Worm (Caenorhabditis elegans) whole organism, young adult: Measurements from ENCODE around the gene taf-9.

Source experiments
- B0035.1 ChIP-seq: sonication (generic microtip); optimal IDR thresholded peaks from 2 replicates; lab custom pipeline; 2016; ENCODE audit warnings: missing genetic modification characterization, mild to moderate bottlenecking, missing compliant biosample characterization, missing genotype, missing genetic modification reagents
- C17E4.6 ChIP-seq: fragments of 200-800 bp; sonication (Bioruptor generic); IDR thresholded peaks from 2 replicates; pipeline ENCODE4 v1.3.6; 2022; ENCODE audit warnings: missing genetic modification reagents, missing genetic modification characterization, missing compliant biosample characterization
- F10E7.11 ChIP-seq: sonication (generic microtip); optimal IDR thresholded peaks from 2 replicates; lab custom pipeline; 2017; ENCODE audit warnings: mild to moderate bottlenecking, missing genetic modification characterization, moderate library complexity, missing compliant biosample characterization
- F22D6.2 ChIP-seq: sonication (generic microtip); optimal IDR thresholded peaks from 2 replicates; lab custom pipeline; 2016; ENCODE audit warnings: mild to moderate bottlenecking, missing genetic modification characterization, missing compliant biosample characterization
- F33H1.4 ChIP-seq: fragments of 200-800 bp; sonication (Bioruptor generic); IDR thresholded peaks from 2 replicates; pipeline ENCODE4 v1.3.6; 2022; ENCODE audit warnings: missing genetic modification reagents, missing genetic modification characterization, missing compliant biosample characterization
- F57C9.4 ChIP-seq: sonication (generic microtip); optimal IDR thresholded peaks from 2 replicates; lab custom pipeline; 2017; ENCODE audit warnings: mild to moderate bottlenecking, missing genetic modification characterization, missing compliant biosample characterization
- aptf-2 ChIP-seq: fragments of 200-800 bp; sonication (Bioruptor generic); conservative IDR thresholded peaks from 2 replicates; pipeline ENCODE4 v1.3.6; 2022; ENCODE audit warnings: missing genetic modification reagents, missing genetic modification characterization, missing compliant biosample characterization
- atf-7 ChIP-seq: sonication (generic microtip); optimal IDR thresholded peaks from 2 replicates; lab custom pipeline; 2017; ENCODE audit warnings: mild to moderate bottlenecking, missing genetic modification characterization, missing compliant biosample characterization
- attf-5 ChIP-seq: fragments of 200-800 bp; sonication (Bioruptor generic); optimal IDR thresholded peaks from 2 replicates; lab custom pipeline; 2018; ENCODE audit warnings: mild to moderate bottlenecking, missing genetic modification characterization, missing compliant biosample characterization
- bed-1 ChIP-seq: fragments of 200-800 bp; sonication (Bioruptor generic); IDR thresholded peaks from 2 replicates; pipeline ENCODE4 v1.3.6; 2022; ENCODE audit warnings: missing genetic modification reagents, missing genetic modification characterization, missing compliant biosample characterization
- cebp-2 ChIP-seq: fragments of 200-800 bp; sonication (Bioruptor generic); IDR thresholded peaks from 2 replicates; pipeline ENCODE4 v1.3.6; 2022; ENCODE audit warnings: missing genetic modification characterization, missing compliant biosample characterization
- ceh-27 ChIP-seq: fragments of 200-800 bp; sonication (Bioruptor generic); optimal IDR thresholded peaks from 2 replicates; lab custom pipeline; 2018; ENCODE audit warnings: mild to moderate bottlenecking, missing genetic modification characterization, moderate library complexity, missing compliant biosample characterization
- chd-7 ChIP-seq: sonication (generic microtip); optimal IDR thresholded peaks from 2 replicates; lab custom pipeline; 2016; ENCODE audit warnings: mild to moderate bottlenecking, missing genetic modification characterization, moderate library complexity, missing compliant biosample characterization
- dox-1 ChIP-seq: fragments of 200-800 bp; sonication (Bioruptor generic); IDR thresholded peaks from 2 replicates; pipeline ENCODE4 v1.3.6; 2022; ENCODE audit warnings: missing genetic modification reagents, missing genetic modification characterization, missing compliant biosample characterization
- egrh-3 ChIP-seq: fragments of 200-800 bp; sonication (Bioruptor generic); IDR thresholded peaks from 2 replicates; pipeline ENCODE4 v1.3.6; 2022; ENCODE audit warnings: missing genetic modification reagents, missing genetic modification characterization, missing compliant biosample characterization
- ekl-4 ChIP-seq: fragments of 200-800 bp; sonication (Bioruptor generic); IDR thresholded peaks from 2 replicates; pipeline ENCODE4 v1.3.6; 2022; ENCODE audit warnings: missing genetic modification reagents, missing genetic modification characterization, missing compliant biosample characterization
- him-1 ChIP-seq: sonication (generic microtip); optimal IDR thresholded peaks from 2 replicates; lab custom pipeline; 2016; ENCODE audit warnings: missing genotype, missing genetic modification reagents, missing genetic modification characterization, missing compliant biosample characterization
- lag-1 ChIP-seq: fragments of 200-800 bp; sonication (Bioruptor generic); IDR thresholded peaks from 2 replicates; pipeline ENCODE4 v1.3.6; 2022; ENCODE audit warnings: missing genetic modification reagents, missing genetic modification characterization, missing compliant biosample characterization
- lin-35 ChIP-seq, 3 experiments: fragments of 150-350 bp in 2 of 3; sonication (generic microtip) in 1 of 3; optimal IDR thresholded peaks; 2 replicates each; lab custom pipeline; 2014 to 2018; ENCODE audit warnings: missing biosample characterization in 3 of 3, missing genetic modification characterization in 3 of 3, missing genetic modification reagents in 3 of 3
- lsl-1 ChIP-seq: fragments of 200-800 bp; sonication (Bioruptor generic); optimal IDR thresholded peaks from 2 replicates; lab custom pipeline; 2018; ENCODE audit warnings: mild to moderate bottlenecking, missing genetic modification characterization, moderate library complexity, missing compliant biosample characterization
- madf-6 ChIP-seq: fragments of 200-800 bp; sonication (Bioruptor generic); IDR thresholded peaks from 2 replicates; pipeline ENCODE4 v1.3.6; 2022; ENCODE audit warnings: missing genetic modification reagents, missing genetic modification characterization, missing compliant biosample characterization
- mcd-1 ChIP-seq: fragments of 200-800 bp; sonication (Bioruptor generic); IDR thresholded peaks from 2 replicates; pipeline ENCODE4 v1.3.6; 2022; ENCODE audit warnings: missing genetic modification reagents, missing genetic modification characterization, missing compliant biosample characterization
- mxl-1 ChIP-seq: sonication (generic microtip); optimal IDR thresholded peaks from 2 replicates; lab custom pipeline; 2016; ENCODE audit warnings: missing genetic modification characterization, missing compliant biosample characterization
- nfya-1 ChIP-seq: sonication (generic microtip); optimal IDR thresholded peaks from 2 replicates; lab custom pipeline; 2017; ENCODE audit warnings: antibody characterized with exemption, missing compliant biosample characterization, missing genetic modification characterization, borderline replicate concordance; ENCODE audit not compliant: insufficient read depth
- nhr-120 ChIP-seq: fragments of 200-800 bp; sonication (Bioruptor generic); IDR thresholded peaks from 2 replicates; pipeline ENCODE4 v1.3.6; 2022; ENCODE audit warnings: missing genetic modification characterization, missing compliant biosample characterization
- pha-4 ChIP-seq: fragments of 150-350 bp; sonication (generic microtip); optimal IDR thresholded peaks from 2 replicates; lab custom pipeline; 2014; ENCODE audit warnings: missing biosample characterization, missing genetic modification reagents, missing genetic modification characterization
- sea-2 ChIP-seq: fragments of 200-800 bp; sonication (Bioruptor generic); IDR thresholded peaks from 2 replicates; pipeline ENCODE4 v1.3.6; 2022; ENCODE audit warnings: missing genetic modification characterization, missing compliant biosample characterization
- snpc-4 ChIP-seq, 5 experiments: fragments of 150-350 bp in 1 of 5; sonication (generic microtip) in 4 of 5; optimal IDR thresholded peaks; 2 replicates each; lab custom pipeline; 2014 to 2018; ENCODE audit warnings: missing genetic modification characterization in 5 of 5, missing biosample characterization in 3 of 5, antibody characterized with exemption in 2 of 5, mild to moderate bottlenecking in 2 of 5, missing compliant biosample characterization in 2 of 5, missing genotype in 2 of 5, moderate library complexity in 2 of 5, missing genetic modification reagents in 1 of 5
- somi-1 ChIP-seq: fragments of 200-800 bp; sonication (Bioruptor generic); optimal IDR thresholded peaks from 2 replicates; lab custom pipeline; 2018; ENCODE audit warnings: mild to moderate bottlenecking, missing genetic modification characterization, missing compliant biosample characterization
- tbp1 ChIP-seq: fragments of 200-800 bp; sonication (Bioruptor generic); optimal IDR thresholded peaks from 2 replicates; lab custom pipeline; 2018; ENCODE audit warnings: mild to moderate bottlenecking, missing genetic modification characterization, missing compliant biosample characterization
- tbx-9 ChIP-seq: sonication (generic microtip); optimal IDR thresholded peaks from 2 replicates; lab custom pipeline; 2016; ENCODE audit warnings: borderline replicate concordance, missing genetic modification characterization, inconsistent platforms, missing compliant biosample characterization
- tlf-1 ChIP-seq: fragments of 200-800 bp; sonication (Bioruptor generic); optimal IDR thresholded peaks from 2 replicates; lab custom pipeline; 2018; ENCODE audit warnings: mild to moderate bottlenecking, missing genetic modification characterization, missing compliant biosample characterization
- unc-62 ChIP-seq: fragments of 150-350 bp; optimal IDR thresholded peaks from 2 replicates; lab custom pipeline; 2014; ENCODE audit warnings: missing biosample characterization, missing genetic modification reagents, missing genetic modification characterization
- xnd-1 ChIP-seq: sonication (generic microtip); optimal IDR thresholded peaks from 2 replicates; lab custom pipeline; 2016; ENCODE audit warnings: missing genotype, missing genetic modification reagents, missing genetic modification characterization, missing compliant biosample characterization
- zfh-2 ChIP-seq: fragments of 200-800 bp; sonication (Bioruptor generic); conservative IDR thresholded peaks from 2 replicates; pipeline ENCODE4 v1.3.6; 2022; ENCODE audit warnings: missing genetic modification reagents, missing genetic modification characterization, missing compliant biosample characterization
- ztf-25 ChIP-seq: fragments of 200-800 bp; sonication (Bioruptor generic); IDR thresholded peaks from 2 replicates; pipeline ENCODE4 v1.3.6; 2022; ENCODE audit warnings: missing genetic modification reagents, missing genetic modification characterization, missing compliant biosample characterization

Gene taf-9

DNA sequence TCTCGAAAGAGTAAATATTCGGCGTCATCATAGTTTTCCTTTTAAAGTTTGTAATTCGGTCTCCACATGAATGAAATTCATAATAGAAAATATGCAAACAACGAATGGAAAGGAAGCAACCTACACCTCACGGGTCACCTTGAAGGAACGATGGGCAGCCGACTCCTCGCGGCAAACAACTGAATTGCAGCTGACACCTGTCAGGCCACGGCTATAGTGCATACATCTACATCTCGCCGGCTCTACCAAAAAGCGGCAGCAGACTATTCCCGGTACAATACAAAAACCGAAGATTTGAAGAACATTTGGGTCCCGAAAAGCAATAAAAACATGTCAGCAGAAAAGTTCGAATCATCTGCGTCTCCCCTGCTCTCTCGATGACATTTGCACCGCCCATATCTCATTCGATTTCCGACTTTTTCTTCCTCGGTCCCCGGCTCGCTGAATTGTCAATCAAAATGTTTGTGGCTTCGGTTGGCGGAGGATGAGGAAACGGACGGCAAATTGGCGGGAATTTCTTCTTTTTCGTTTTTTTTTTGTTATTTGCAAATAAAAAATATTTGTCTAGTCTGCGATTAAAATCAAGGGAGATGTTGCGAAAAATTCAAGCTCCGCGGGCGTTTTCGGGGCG is 11.8 kb downstream of the taf-9 start:
- TF ChIP-seq cebp-2 (GFP tag; lab: Robert Waterston, UW): 0 out of 2 replicates have a peak, but pooled peaks have one; percentile 37
- peak in 1 of 3 experiments; percentile 21 for TF ChIP-seq lin-35 (GFP tag; optimal IDR thresholded peaks at IDR 0.05; lab: Kevin White, UChicago)
- no peak for TF ChIP-seq F57C9.4 (tag; lab: Kevin White, UChicago)
- TF ChIP-seq snpc-4 (GFP tag; optimal IDR thresholded peaks at IDR 0.05; lab: Kevin White, UChicago): no peak
- peak in 2 of 4 experiments; percentile 17 to 51 for TF ChIP-seq snpc-4 (tag; optimal IDR thresholded peaks at IDR 0.05; lab: Kevin White, UChicago)
- TF ChIP-seq zfh-2 (GFP tag; lab: Robert Waterston, UW): peak; percentile 70

DNA sequence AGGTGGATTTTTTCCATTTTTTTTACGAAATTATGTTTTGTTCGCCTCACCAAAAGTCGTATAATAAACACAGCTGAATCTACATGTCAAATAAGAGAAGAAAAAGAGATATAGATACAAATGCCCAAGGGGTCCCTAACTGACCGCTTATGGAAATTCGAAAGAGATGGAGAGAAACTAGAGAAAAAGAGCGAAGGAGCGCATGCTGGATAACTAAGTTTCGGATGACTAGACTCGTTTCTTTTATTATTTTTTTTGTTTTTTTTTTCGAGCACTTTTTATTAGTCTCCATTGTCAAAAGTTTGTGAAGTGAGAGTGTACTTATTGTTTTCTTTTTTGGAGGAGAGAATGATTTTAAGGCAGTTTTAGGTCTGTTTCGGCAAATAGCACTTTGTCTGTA is 13.6 kb downstream of the taf-9 start:
- TF ChIP-seq atf-7 (tag; lab: Kevin White, UChicago) (no peak), chd-7 (tag; lab: Kevin White, UChicago) (no peak), nhr-120 (no peak)

DNA sequence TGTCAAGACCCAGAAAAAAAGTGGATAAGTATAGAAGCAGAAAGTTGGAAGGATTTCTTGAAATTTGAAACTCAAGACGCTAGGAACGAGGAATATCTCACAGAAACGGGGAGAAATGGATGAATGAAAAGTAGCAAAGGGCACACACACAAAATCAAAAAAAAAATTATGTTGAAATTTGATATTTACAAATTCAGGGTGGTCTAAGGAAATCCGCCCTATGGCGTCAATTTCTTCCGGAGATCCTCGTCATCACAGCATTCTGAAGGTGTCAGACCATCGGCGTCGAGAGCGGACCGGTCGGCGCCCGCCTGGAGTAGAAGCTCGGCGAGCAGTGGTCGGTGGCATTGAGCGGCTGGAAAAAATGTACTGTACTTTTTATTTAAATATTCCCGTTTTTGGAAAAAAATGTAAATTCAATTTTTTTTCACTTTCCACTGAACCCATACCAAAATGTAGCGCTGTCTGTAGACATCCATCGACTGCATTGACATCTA is 16.0 kb downstream of the taf-9 start:
- TF ChIP-seq egrh-3 (GFP tag; lab: Robert Waterston, UW): peak; percentile 21; the same call in 1 of the 2 replicates
- TF ChIP-seq tbx-9 (tag; lab: Kevin White, UChicago): no peak
- no peak for TF ChIP-seq him-1 (tag; lab: Kevin White, UChicago)
- TF ChIP-seq zfh-2 (GFP tag; lab: Robert Waterston, UW): peak; percentile 61
- TF ChIP-seq somi-1: no peak

DNA sequence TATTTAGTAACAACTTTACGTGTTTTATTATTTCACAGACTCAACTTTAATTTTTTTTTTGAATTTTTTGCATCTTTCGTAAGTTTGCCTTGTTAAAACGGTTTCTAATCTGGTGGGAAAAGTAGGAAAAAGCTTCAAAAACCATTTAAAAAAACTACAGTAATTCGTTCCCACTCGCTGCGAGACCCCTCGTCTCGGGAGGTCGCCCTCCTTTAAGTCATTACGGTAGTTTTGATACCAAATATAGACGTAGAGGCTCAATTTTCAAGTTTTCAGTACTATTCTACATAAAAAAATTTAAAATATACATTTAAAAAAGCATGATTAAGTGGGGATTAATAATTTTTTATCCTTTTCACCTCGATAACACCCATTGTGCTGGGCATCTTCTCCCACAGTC is 16.8 kb downstream of the taf-9 start:
- TF ChIP-seq xnd-1 (tag; lab: Kevin White, UChicago): peak; percentile 53
- peak; percentile 76 for TF ChIP-seq lsl-1 (GFP tag; lab: Kevin White, UChicago)
- TF ChIP-seq F33H1.4 (GFP tag; lab: Robert Waterston, UW): peak; percentile 57
- TF ChIP-seq madf-6 (GFP tag; lab: Robert Waterston, UW): 0 out of 2 replicates have a peak, but pooled peaks have one; percentile 30
- TF ChIP-seq B0035.1: no peak

DNA sequence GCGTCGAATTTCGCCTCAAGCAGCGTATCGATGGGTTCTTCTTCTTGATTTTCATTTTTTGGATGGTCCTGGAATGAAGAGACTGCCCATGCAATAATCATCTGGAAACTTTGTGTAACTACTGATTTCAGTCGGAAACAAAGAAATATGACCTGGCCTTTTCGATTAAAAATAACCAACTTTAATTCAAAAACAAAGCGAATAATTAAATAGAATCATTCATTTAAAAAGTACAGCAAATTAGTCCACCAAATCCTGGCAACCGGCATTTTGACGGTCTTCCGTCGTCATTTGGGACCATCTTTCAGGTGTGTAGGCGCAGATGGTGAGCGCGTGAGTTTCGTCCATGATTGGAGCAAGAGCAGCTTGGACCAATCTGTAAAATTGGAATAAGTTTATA is 17.5 kb downstream of the taf-9 start, which contains the start of gene acbp-5:
Gene acbp-5 (minus strand): TSS at position 101 of the 400 bp plus-strand sequence.
- TF ChIP-seq dox-1 (GFP tag; lab: Robert Waterston, UW) (no peak), mcd-1 (GFP tag; lab: Robert Waterston, UW) (no peak), nfya-1 (tag; lab: Kevin White, UChicago) (no peak), lin-35 (GFP tag; optimal IDR thresholded peaks at IDR 0.05; lab: Kevin White, UChicago) (no peak), ztf-25 (GFP tag; lab: Robert Waterston, UW) (no peak), bed-1 (no peak), lag-1 (GFP tag; lab: Robert Waterston, UW) (no peak), mxl-1 (tag; lab: Kevin White, UChicago) (no peak), somi-1 (no peak), ceh-27 (GFP tag; lab: Kevin White, UChicago) (no peak)

DNA sequence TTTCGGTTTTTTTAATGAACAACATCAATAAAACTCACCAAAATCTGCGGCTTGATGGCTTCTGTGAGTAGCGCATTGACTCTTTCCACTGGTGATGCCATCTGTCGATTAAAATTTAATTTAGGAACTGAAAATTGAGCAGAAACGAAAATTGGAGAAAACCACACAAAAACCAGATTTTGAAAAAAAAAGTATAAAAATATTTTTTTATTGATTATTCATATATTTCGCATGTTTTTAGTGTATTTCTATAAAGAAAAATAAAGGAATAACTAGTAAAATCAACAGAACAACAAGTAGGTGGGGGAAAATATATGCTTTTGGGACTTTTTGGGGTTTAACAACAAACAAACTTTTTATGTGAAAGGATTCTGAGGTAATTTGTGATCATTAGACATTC is 18.2 kb downstream of the taf-9 start, which contains the start of gene T12D8.10:
Gene T12D8.10 (minus strand): TSS at position 101 of the 400 bp plus-strand sequence.
- TF ChIP-seq attf-5 (GFP tag; lab: Kevin White, UChicago) (no peak), ceh-27 (GFP tag; lab: Kevin White, UChicago) (no peak), tbp1 (GFP tag; lab: Kevin White, UChicago) (no peak), unc-62 (GFP tag; lab: Kevin White, UChicago) (no peak), sea-2 (GFP tag; lab: Robert Waterston, UW) (no peak), aptf-2 (GFP tag; lab: Robert Waterston, UW) (no peak), ekl-4 (GFP tag; lab: Robert Waterston, UW) (no peak), F10E7.11 (tag; lab: Kevin White, UChicago) (no peak), C17E4.6 (no peak), tlf-1 (GFP tag; lab: Kevin White, UChicago) (no peak), F22D6.2 (tag; lab: Kevin White, UChicago) (no peak), pha-4 (tag; lab: Kevin White, UChicago) (no peak)
